Fruit fly (Drosophila melanogaster) whole organism: ENCODE measurements around the gene CG7530.

Experiments used
- CG8478 ChIP-seq: fragments of >200 bp; optimal IDR thresholded peaks from 2 replicates; lab custom pipeline; 2018; ENCODE audit warnings: inconsistent platforms
- pan ChIP-seq: fragments of >200 bp; optimal IDR thresholded peaks from 2 replicates; lab custom pipeline; 2017

DNA sequence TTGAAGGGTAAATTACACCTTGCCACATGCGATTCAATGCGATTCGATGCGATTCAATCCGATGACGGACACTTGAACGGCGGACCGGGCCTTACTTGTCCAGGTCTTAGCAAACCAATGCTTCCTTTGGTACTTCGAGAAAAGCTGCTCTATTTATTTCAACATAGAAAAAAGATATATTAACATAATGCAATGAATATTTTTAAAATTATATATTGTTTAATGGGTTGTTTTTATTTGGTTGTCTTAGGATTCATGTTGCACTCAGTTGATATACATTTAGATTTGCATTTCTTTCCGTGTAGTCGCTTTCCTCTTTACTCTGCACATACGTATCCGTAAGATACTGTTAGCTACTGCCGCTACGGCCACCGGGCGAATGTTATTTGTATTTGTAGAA, 27.0 kb upstream of the CG7530 start:
- TF ChIP-seq pan (no peak), CG8478 (no peak)
